Fruit fly (Drosophila melanogaster) whole organism, prepupa: ENCODE measurements around the gene Ddc.
A peak's percentile ranks its signal among the peaks of the same experiment; 100 is the strongest.

Source experiments
- Blimp-1 ChIP-seq: fragments of 200-800 bp; sonication (Bioruptor generic); optimal IDR thresholded peaks from 3 replicates; lab custom pipeline; 2017; ENCODE audit warnings: missing biosample characterization, missing genetic modification characterization, mild to moderate bottlenecking, moderate library complexity, missing genetic modification reagents
- CG10669 ChIP-seq: fragments of 200-800 bp; sonication (Bioruptor generic); optimal IDR thresholded peaks from 3 replicates; lab custom pipeline; 2018; ENCODE audit warnings: missing biosample characterization, mild to moderate bottlenecking, missing genetic modification characterization, moderate library complexity
- CG11294 ChIP-seq: fragments of 200-800 bp; sonication (Bioruptor generic); IDR thresholded peaks from 2 replicates; pipeline ENCODE4 v1.3.6; 2022; ENCODE audit warnings: missing biosample characterization, missing genetic modification characterization
- CG11762 ChIP-seq: fragments of 200-800 bp; sonication (Bioruptor generic); optimal IDR thresholded peaks from 3 replicates; lab custom pipeline; 2016; ENCODE audit warnings: missing biosample characterization, missing genetic modification characterization; ENCODE audit not compliant: insufficient read depth
- CG11902 ChIP-seq: fragments of 200-800 bp; sonication (Bioruptor generic); optimal IDR thresholded peaks from 3 replicates; lab custom pipeline; 2016; ENCODE audit warnings: missing biosample characterization, missing genetic modification characterization
- CG15336 ChIP-seq: fragments of 200-800 bp; sonication (Bioruptor generic); IDR thresholded peaks from 2 replicates; pipeline ENCODE4 v1.3.6; 2022; ENCODE audit warnings: missing biosample characterization, missing genetic modification characterization
- CG1621 ChIP-seq: fragments of 200-800 bp; sonication (Bioruptor generic); optimal IDR thresholded peaks from 3 replicates; lab custom pipeline; 2018; ENCODE audit warnings: missing biosample characterization, mild to moderate bottlenecking, missing genetic modification characterization
- CG16779 ChIP-seq: fragments of 200-800 bp; sonication (Bioruptor generic); optimal IDR thresholded peaks from 3 replicates; lab custom pipeline; 2017; ENCODE audit warnings: missing biosample characterization, mild to moderate bottlenecking, missing genetic modification characterization
- CG3032 ChIP-seq: fragments of 200-800 bp; optimal IDR thresholded peaks from 2 replicates; lab custom pipeline; 2019; ENCODE audit warnings: missing biosample characterization, mild to moderate bottlenecking, missing genetic modification characterization, moderate library complexity
- CG31627 ChIP-seq: fragments of 200-800 bp; sonication (Bioruptor generic); optimal IDR thresholded peaks from 3 replicates; lab custom pipeline; 2016; ENCODE audit warnings: missing biosample characterization, missing genetic modification characterization
- CG32006 ChIP-seq: fragments of 200-800 bp; sonication (Bioruptor generic); optimal IDR thresholded peaks from 3 replicates; lab custom pipeline; 2017; ENCODE audit warnings: missing biosample characterization, mild to moderate bottlenecking, missing genetic modification characterization
- CG34406 ChIP-seq: fragments of 200-800 bp; sonication (Bioruptor generic); optimal IDR thresholded peaks from 3 replicates; lab custom pipeline; 2016; ENCODE audit warnings: missing biosample characterization, missing genetic modification characterization
- CG3919 ChIP-seq: fragments of 200-800 bp; sonication (Bioruptor generic); optimal IDR thresholded peaks from 3 replicates; lab custom pipeline; 2016; ENCODE audit warnings: missing biosample characterization, missing genetic modification characterization
- CG4318 ChIP-seq: fragments of 200-800 bp; sonication (Bioruptor generic); optimal IDR thresholded peaks from 3 replicates; lab custom pipeline; 2017; ENCODE audit warnings: missing biosample characterization, mild to moderate bottlenecking, missing genetic modification characterization
- CG6163 ChIP-seq: fragments of 200-800 bp; sonication (Bioruptor generic); IDR thresholded peaks from 3 replicates; pipeline ENCODE4 v1.3.6; 2022; ENCODE audit warnings: missing biosample characterization, missing genetic modification characterization
- CG6808 ChIP-seq: fragments of 200-800 bp; sonication (Bioruptor generic); optimal IDR thresholded peaks from 3 replicates; lab custom pipeline; 2017; ENCODE audit warnings: missing biosample characterization, missing genetic modification characterization, mild to moderate bottlenecking, moderate library complexity, missing genetic modification reagents
- CG6854 ChIP-seq: fragments of 200-800 bp; sonication (Bioruptor generic); optimal IDR thresholded peaks from 2 replicates; lab custom pipeline; 2017; ENCODE audit warnings: missing biosample characterization, mild to moderate bottlenecking, missing genetic modification characterization
- CG7368 ChIP-seq: fragments of 200-800 bp; sonication (Bioruptor generic); optimal IDR thresholded peaks from 3 replicates; lab custom pipeline; 2016; ENCODE audit warnings: missing biosample characterization, missing genetic modification characterization
- CG8119 ChIP-seq: fragments of 200-800 bp; sonication (Bioruptor generic); IDR thresholded peaks from 3 replicates; pipeline ENCODE4 v1.3.6; 2022; ENCODE audit warnings: missing biosample characterization, missing genetic modification characterization
- CG8632 ChIP-seq: fragments of 200-800 bp; sonication (Bioruptor generic); optimal IDR thresholded peaks from 3 replicates; lab custom pipeline; 2016; ENCODE audit warnings: missing biosample characterization, missing genetic modification characterization
- Eip75B ChIP-seq: fragments of 200-800 bp; sonication (Bioruptor generic); optimal IDR thresholded peaks from 3 replicates; lab custom pipeline; 2016; ENCODE audit warnings: missing biosample characterization, missing genetic modification characterization
- Eip78C ChIP-seq: fragments of 200-800 bp; sonication (Bioruptor generic); peaks from one replicate; lab custom pipeline; 2016; ENCODE audit warnings: missing biosample characterization, missing genetic modification characterization
- Eip93F ChIP-seq: fragments of 200-800 bp; sonication (Bioruptor generic); optimal IDR thresholded peaks from 2 replicates; lab custom pipeline; 2016; ENCODE audit warnings: missing biosample characterization, mild to moderate bottlenecking, missing genetic modification characterization
- Ets21C ChIP-seq: fragments of 200-800 bp; sonication (Bioruptor generic); optimal IDR thresholded peaks from 3 replicates; lab custom pipeline; 2016; ENCODE audit warnings: missing biosample characterization, missing genetic modification characterization
- Ets96B ChIP-seq: fragments of 200-800 bp; optimal IDR thresholded peaks from 2 replicates; lab custom pipeline; 2019; ENCODE audit warnings: missing biosample characterization, mild to moderate bottlenecking, missing genetic modification characterization, moderate library complexity
- Gug ChIP-seq: fragments of 200-800 bp; sonication (Bioruptor generic); IDR thresholded peaks from 2 replicates; pipeline ENCODE4 v1.3.6; 2022; ENCODE audit warnings: missing biosample characterization, missing genetic modification characterization
- Lpt ChIP-seq: fragments of 200-800 bp; sonication (Bioruptor generic); optimal IDR thresholded peaks from 3 replicates; lab custom pipeline; 2016; ENCODE audit warnings: missing biosample characterization, missing genetic modification characterization
- Met ChIP-seq: fragments of 200-800 bp; sonication (Bioruptor generic); optimal IDR thresholded peaks from 3 replicates; lab custom pipeline; 2016; ENCODE audit warnings: missing biosample characterization, missing genetic modification characterization
- OdsH ChIP-seq: fragments of 200-800 bp; sonication (Bioruptor generic); optimal IDR thresholded peaks from 3 replicates; lab custom pipeline; 2016; ENCODE audit warnings: missing biosample characterization, missing genetic modification characterization
- Smox ChIP-seq: fragments of 200-800 bp; sonication (Bioruptor generic); optimal IDR thresholded peaks from 3 replicates; lab custom pipeline; 2016; ENCODE audit warnings: missing biosample characterization, missing genetic modification characterization
- Sox102F ChIP-seq: fragments of 200-800 bp; sonication (Bioruptor generic); optimal IDR thresholded peaks from 2 replicates; lab custom pipeline; 2016; ENCODE audit warnings: missing biosample characterization, mild to moderate bottlenecking, missing genetic modification characterization
- Sox14 ChIP-seq: fragments of 200-800 bp; sonication (Bioruptor generic); optimal IDR thresholded peaks from 3 replicates; lab custom pipeline; 2016; ENCODE audit warnings: missing biosample characterization, missing genetic modification characterization
- achi ChIP-seq: fragments of 200-800 bp; sonication (Bioruptor generic); optimal IDR thresholded peaks from 3 replicates; lab custom pipeline; 2016; ENCODE audit warnings: missing biosample characterization, missing genetic modification characterization
- cyc ChIP-seq: fragments of 200-800 bp; sonication (Bioruptor generic); optimal IDR thresholded peaks from 3 replicates; lab custom pipeline; 2016; ENCODE audit warnings: missing biosample characterization, missing genetic modification characterization
- dsx ChIP-seq: fragments of 200-800 bp; optimal IDR thresholded peaks from 3 replicates; lab custom pipeline; 2019; ENCODE audit warnings: missing biosample characterization, mild to moderate bottlenecking, missing genetic modification characterization, moderate library complexity; ENCODE audit not compliant: poor library complexity, severe bottlenecking
- eg ChIP-seq: fragments of 200-800 bp; sonication (Bioruptor generic); IDR thresholded peaks from 3 replicates; pipeline ENCODE4 v1.3.6; 2022; ENCODE audit warnings: missing biosample characterization, missing genetic modification characterization
- fd59A ChIP-seq: fragments of 200-800 bp; sonication (Bioruptor generic); optimal IDR thresholded peaks from 2 replicates; lab custom pipeline; 2017; ENCODE audit warnings: missing biosample characterization, mild to moderate bottlenecking, missing genetic modification characterization, missing genetic modification reagents
- fd85E ChIP-seq: fragments of 200-800 bp; sonication (Bioruptor generic); optimal IDR thresholded peaks from 3 replicates; lab custom pipeline; 2016; ENCODE audit warnings: missing biosample characterization, missing genetic modification characterization
- fkh ChIP-seq: fragments of 200-800 bp; sonication (Bioruptor generic); optimal IDR thresholded peaks from 3 replicates; lab custom pipeline; 2017; ENCODE audit warnings: missing biosample characterization, mild to moderate bottlenecking, missing genetic modification characterization, moderate library complexity
- lz ChIP-seq: fragments of 200-800 bp; sonication (Bioruptor generic); optimal IDR thresholded peaks from 3 replicates; lab custom pipeline; 2016; ENCODE audit warnings: missing biosample characterization, missing genetic modification characterization
- pdm3 ChIP-seq: fragments of 200-800 bp; sonication (Bioruptor generic); optimal IDR thresholded peaks from 3 replicates; lab custom pipeline; 2016; ENCODE audit warnings: missing biosample characterization, missing genetic modification characterization
- spab ChIP-seq: fragments of 200-800 bp; sonication (Bioruptor generic); optimal IDR thresholded peaks from 2 replicates; lab custom pipeline; 2017; ENCODE audit warnings: missing biosample characterization, mild to moderate bottlenecking, missing genetic modification characterization, missing genetic modification reagents
- ss ChIP-seq, 2 experiments: fragments of 200-800 bp; sonication (Bioruptor generic); optimal IDR thresholded peaks; 2 replicates in 1 of 2; 3 replicates in 1 of 2; lab custom pipeline; 2017 to 2018; ENCODE audit warnings: mild to moderate bottlenecking in 2 of 2, missing biosample characterization in 2 of 2, missing genetic modification characterization in 2 of 2, moderate library complexity in 1 of 2
- svp ChIP-seq: fragments of 200-800 bp; sonication (Bioruptor generic); peaks from one replicate; lab custom pipeline; 2016; ENCODE audit warnings: missing biosample characterization, missing genetic modification characterization
- topi ChIP-seq: fragments of 200-800 bp; sonication (Bioruptor generic); optimal IDR thresholded peaks from 3 replicates; lab custom pipeline; 2016; ENCODE audit warnings: missing biosample characterization, missing genetic modification characterization

Ddc gene

dm6 chr2L:19140984-19141262, 20.8 kb upstream of the Ddc start (continued):
- TF ChIP-seq eg (GFP tag; lab: Robert Waterston, UW) (peak; percentile 45; the same call in 2 of the 3 replicates), CG11762 (no peak), Sox14 (GFP tag; lab: Kevin White, UChicago) (peak; percentile 60), CG8119 (GFP tag; lab: Robert Waterston, UW) (0 out of 3 replicates have a peak, but pooled peaks have one; percentile 39), pdm3 (GFP tag; lab: Kevin White, UChicago) (peak; percentile 44), fd85E (GFP tag; lab: Kevin White, UChicago) (no peak), CG34406 (peak; percentile 13), CG4318 (GFP tag; lab: Kevin White, UChicago) (peak; percentile 1), Eip93F (no peak), Gug (GFP tag; lab: Robert Waterston, UW) (no peak), CG16779 (tag; lab: Kevin White, UChicago) (no peak), CG3919 (GFP tag; lab: Kevin White, UChicago) (peak; percentile 38), Ets21C (peak; percentile 42), CG8632 (GFP tag; lab: Kevin White, UChicago) (no peak), Sox102F (GFP tag; lab: Kevin White, UChicago) (peak; percentile 35), fd59A (GFP tag; lab: Kevin White, UChicago) (peak; percentile 7), spab (GFP tag; lab: Kevin White, UChicago) (no peak), CG10669 (GFP tag; lab: Kevin White, UChicago) (no peak), Lpt (GFP tag; lab: Kevin White, UChicago) (no peak), Ets96B (tag; lab: Kevin White, UChicago) (no peak), Met (peak; percentile 67), topi (GFP tag; lab: Kevin White, UChicago) (peak; percentile 34), CG6808 (GFP tag; lab: Kevin White, UChicago) (no peak)
- TF ChIP-seq, all 60 proteins: peak for 30

- TF ChIP-seq svp (GFP tag; lab: Kevin White, UChicago) (peak; percentile 61), CG11762 (peak; percentile 20), CG7368 (GFP tag; lab: Kevin White, UChicago) (peak; percentile 54), CG6854 (GFP tag; lab: Kevin White, UChicago) (peak; percentile 49), Eip75B (peak; percentile 61), lz (GFP tag; lab: Kevin White, UChicago) (no peak), CG1621 (tag; lab: Kevin White, UChicago) (no peak), CG6163 (peak; percentile 31; the same call in 1 of the 3 replicates), CG6808 (GFP tag; lab: Kevin White, UChicago) (peak; percentile 17), Met (peak; percentile 57), CG10669 (GFP tag; lab: Kevin White, UChicago) (peak; percentile 45), dsx (GFP tag; lab: Kevin White, UChicago) (peak; percentile 51), CG11902 (GFP tag; lab: Kevin White, UChicago) (no peak), spab (GFP tag; lab: Kevin White, UChicago) (peak; percentile 27), ss (GFP tag; optimal IDR thresholded peaks at IDR 0.05; lab: Kevin White, UChicago) (no peak), Eip78C (GFP tag; lab: Kevin White, UChicago) (peak; percentile 57), fkh (GFP tag; lab: Kevin White, UChicago) (peak; percentile 85), CG31627 (GFP tag; lab: Kevin White, UChicago) (peak; percentile 17), CG3032 (peak; percentile 25)
Measured at dm6 chr2L:19140257-19140983, 20.3 kb upstream of the Ddc start.

- TF ChIP-seq CG34406 (no peak), Gug (GFP tag; lab: Robert Waterston, UW) (no peak), OdsH (GFP tag; lab: Kevin White, UChicago) (no peak), CG11294 (GFP tag; lab: Robert Waterston, UW) (no peak), Smox (GFP tag; lab: Kevin White, UChicago) (no peak), Lpt (GFP tag; lab: Kevin White, UChicago) (no peak), CG6854 (GFP tag; lab: Kevin White, UChicago) (no peak), CG15336 (no peak), spab (GFP tag; lab: Kevin White, UChicago) (no peak), cyc (GFP tag; lab: Kevin White, UChicago) (no peak), fd85E (GFP tag; lab: Kevin White, UChicago) (no peak), lz (GFP tag; lab: Kevin White, UChicago) (no peak), CG32006 (GFP tag; lab: Kevin White, UChicago) (no peak), achi (no peak), svp (GFP tag; lab: Kevin White, UChicago) (no peak), CG6808 (GFP tag; lab: Kevin White, UChicago) (no peak), Blimp-1 (GFP tag; lab: Kevin White, UChicago) (no peak)
Measured at dm6 chr2L:19139751-19140150, 19.6 kb upstream of the Ddc start.
